Fruit fly (Drosophila melanogaster) whole organism, embryonic: ENCODE results near the gene CG43165.

Experiments used
- Adf1 ChIP-seq: fragments of 200-800 bp; sonication (Bioruptor generic); IDR thresholded peaks from 2 replicates; pipeline ENCODE4 v1.3.6; 2022; ENCODE audit warnings: missing biosample characterization, missing genetic modification characterization
- CG10147 ChIP-seq: fragments of 200-800 bp; sonication (Bioruptor generic); optimal IDR thresholded peaks from 2 replicates; lab custom pipeline; 2019; ENCODE audit warnings: missing biosample characterization, mild to moderate bottlenecking, missing genetic modification characterization, moderate library complexity
- CG10321 ChIP-seq: fragments of 200-800 bp; sonication (Bioruptor generic); IDR thresholded peaks from 2 replicates; pipeline ENCODE4 v1.3.6; 2022; ENCODE audit warnings: missing biosample characterization, missing genetic modification characterization
- CG10431 ChIP-seq: fragments of 200-800 bp; sonication (Bioruptor generic); optimal IDR thresholded peaks from 3 replicates; lab custom pipeline; 2018; ENCODE audit warnings: missing biosample characterization, mild to moderate bottlenecking, missing genetic modification characterization
- CG10543 ChIP-seq: fragments of 200-800 bp; sonication (Bioruptor generic); optimal IDR thresholded peaks from 3 replicates; lab custom pipeline; 2017; ENCODE audit warnings: missing biosample characterization, mild to moderate bottlenecking, missing genetic modification characterization, moderate library complexity
- CG13287 ChIP-seq: fragments of 200-800 bp; sonication (Bioruptor generic); IDR thresholded peaks from 2 replicates; pipeline ENCODE4 v1.3.6; 2022; ENCODE audit warnings: missing biosample characterization, missing genetic modification characterization; ENCODE audit not compliant: partially characterized antibody
- CG1603 ChIP-seq: fragments of 200-800 bp; sonication (Bioruptor generic); optimal IDR thresholded peaks from 2 replicates; lab custom pipeline; 2019; ENCODE audit warnings: missing biosample characterization, mild to moderate bottlenecking, missing genetic modification characterization, moderate library complexity
- CG17802 ChIP-seq: fragments of 200-800 bp; sonication (Bioruptor generic); optimal IDR thresholded peaks from 2 replicates; lab custom pipeline; 2018; ENCODE audit warnings: missing biosample characterization, mild to moderate bottlenecking, missing genetic modification characterization, moderate library complexity
- CG17912 ChIP-seq: fragments of 200-800 bp; sonication (Bioruptor generic); optimal IDR thresholded peaks from 2 replicates; lab custom pipeline; 2018; ENCODE audit warnings: missing biosample characterization, mild to moderate bottlenecking, missing genetic modification characterization
- CG1832 ChIP-seq: fragments of 200-800 bp; sonication (Bioruptor generic); optimal IDR thresholded peaks from 2 replicates; lab custom pipeline; 2017; ENCODE audit warnings: missing biosample characterization, mild to moderate bottlenecking, missing genetic modification characterization, inconsistent platforms
- CG18764 ChIP-seq: fragments of 200-800 bp; sonication (Bioruptor generic); optimal IDR thresholded peaks from 3 replicates; lab custom pipeline; 2016; ENCODE audit warnings: missing biosample characterization, missing genetic modification characterization
- CG3065 ChIP-seq: fragments of 200-800 bp; sonication (Bioruptor generic); optimal IDR thresholded peaks from 2 replicates; lab custom pipeline; 2016; ENCODE audit warnings: missing biosample characterization, missing genetic modification characterization
- CG32767 ChIP-seq: fragments of 200-800 bp; sonication (Bioruptor generic); IDR thresholded peaks from 2 replicates; pipeline ENCODE4 v1.3.6; 2022; ENCODE audit warnings: missing biosample characterization, missing genetic modification characterization
- CG4282 ChIP-seq: fragments of 200-800 bp; sonication (Bioruptor generic); optimal IDR thresholded peaks from 2 replicates; lab custom pipeline; 2016; ENCODE audit warnings: missing biosample characterization, missing genetic modification characterization
- CG6813 ChIP-seq: fragments of 200-800 bp; sonication (Bioruptor generic); optimal IDR thresholded peaks from 2 replicates; lab custom pipeline; 2017; ENCODE audit warnings: missing biosample characterization, missing genetic modification characterization, mild to moderate bottlenecking, moderate library complexity, missing genetic modification reagents
- CG7987 ChIP-seq: fragments of 200-800 bp; sonication (Bioruptor generic); optimal IDR thresholded peaks from 2 replicates; lab custom pipeline; 2018; ENCODE audit warnings: missing biosample characterization, mild to moderate bottlenecking, missing genetic modification characterization, moderate library complexity
- CG8478 ChIP-seq: fragments of >200 bp; optimal IDR thresholded peaks from 2 replicates; lab custom pipeline; 2018
- CTCF ChIP-seq: fragments of 200-800 bp; sonication (Bioruptor generic); optimal IDR thresholded peaks from 2 replicates; lab custom pipeline; 2017; ENCODE audit warnings: missing biosample characterization, mild to moderate bottlenecking, missing genetic modification characterization, moderate library complexity
- Dip2 ChIP-seq: fragments of 200-800 bp; sonication (Bioruptor generic); IDR thresholded peaks from 2 replicates; pipeline ENCODE4 v1.3.6; 2022; ENCODE audit warnings: missing biosample characterization, missing genetic modification characterization
- Dip3 ChIP-seq: fragments of 200-800 bp; sonication (Bioruptor generic); optimal IDR thresholded peaks from 3 replicates; lab custom pipeline; 2016; ENCODE audit warnings: missing biosample characterization, missing genetic modification characterization
- Hr39 ChIP-seq: fragments of >200 bp; optimal IDR thresholded peaks from 2 replicates; lab custom pipeline; 2017
- Jarid2 ChIP-seq: fragments of 200-800 bp; sonication (Bioruptor generic); optimal IDR thresholded peaks from 3 replicates; lab custom pipeline; 2017; ENCODE audit warnings: mild to moderate bottlenecking, missing biosample characterization, missing genetic modification reagents, missing genetic modification characterization
- Lhr ChIP-seq: fragments of 200-800 bp; sonication (Bioruptor generic); optimal IDR thresholded peaks from 3 replicates; lab custom pipeline; 2017; ENCODE audit warnings: mild to moderate bottlenecking, missing biosample characterization, missing genetic modification reagents, missing genetic modification characterization
- MBD-R2 ChIP-seq: fragments of 200-800 bp; sonication (Bioruptor generic); IDR thresholded peaks from 2 replicates; pipeline ENCODE4 v1.3.6; 2022; ENCODE audit warnings: missing biosample characterization, missing genetic modification characterization
- Max ChIP-seq: fragments of 200-800 bp; sonication (Bioruptor generic); optimal IDR thresholded peaks from 2 replicates; lab custom pipeline; 2016; ENCODE audit warnings: missing biosample characterization, mild to moderate bottlenecking, missing genetic modification characterization
- Six4 ChIP-seq: fragments of 200-800 bp; sonication (Bioruptor generic); optimal IDR thresholded peaks from 2 replicates; lab custom pipeline; 2016; ENCODE audit warnings: missing biosample characterization, missing genetic modification characterization
- Sry-β ChIP-seq: fragments of 200-800 bp; sonication (Bioruptor generic); optimal IDR thresholded peaks from 2 replicates; lab custom pipeline; 2018; ENCODE audit warnings: missing biosample characterization, mild to moderate bottlenecking, missing genetic modification characterization, moderate library complexity
- Tbp ChIP-seq: fragments of >200 bp; optimal IDR thresholded peaks from 2 replicates; lab custom pipeline; 2018; ENCODE audit warnings: missing biosample characterization, missing genetic modification characterization
- Trl ChIP-seq, 3 experiments: fragments of >200 bp in 2 of 3; fragments of 200-800 bp in 1 of 3; sonication (Bioruptor generic) in 1 of 3; optimal IDR thresholded peaks; 2 replicates in 1 of 3; 3 replicates in 2 of 3; lab custom pipeline; 2016 to 2017; ENCODE audit warnings: missing biosample characterization in 1 of 3, missing genetic modification characterization in 1 of 3
- Vsx1 ChIP-seq: fragments of 200-800 bp; sonication (Bioruptor generic); optimal IDR thresholded peaks from 2 replicates; lab custom pipeline; 2017; ENCODE audit warnings: missing biosample characterization, mild to moderate bottlenecking, missing genetic modification characterization, missing genetic modification reagents
- bab2 ChIP-seq: fragments of 200-800 bp; sonication (Bioruptor generic); optimal IDR thresholded peaks from 2 replicates; lab custom pipeline; 2016; ENCODE audit warnings: missing biosample characterization, missing genetic modification characterization
- bsh ChIP-seq, 2 experiments: fragments of 200-800 bp; sonication (Bioruptor generic); optimal IDR thresholded peaks; 2 replicates each; lab custom pipeline; 2017 to 2018; ENCODE audit warnings: mild to moderate bottlenecking in 2 of 2, missing biosample characterization in 2 of 2, missing genetic modification characterization in 2 of 2, moderate library complexity in 1 of 2
- caup ChIP-seq: fragments of 200-800 bp; sonication (Bioruptor generic); optimal IDR thresholded peaks from 3 replicates; lab custom pipeline; 2017; ENCODE audit warnings: missing biosample characterization, mild to moderate bottlenecking, missing genetic modification characterization, moderate library complexity; ENCODE audit not compliant: severe bottlenecking
- cg ChIP-seq: fragments of 200-800 bp; sonication (Bioruptor generic); optimal IDR thresholded peaks from 3 replicates; lab custom pipeline; 2019; ENCODE audit warnings: missing biosample characterization, mild to moderate bottlenecking, missing genetic modification characterization, moderate library complexity
- crol ChIP-seq: fragments of 200-800 bp; sonication (Bioruptor generic); IDR thresholded peaks from 2 replicates; pipeline ENCODE4 v1.3.6; 2022; ENCODE audit warnings: missing biosample characterization, missing genetic modification characterization
- danr ChIP-seq: fragments of 200-800 bp; sonication (Bioruptor generic); IDR thresholded peaks from 2 replicates; pipeline ENCODE4 v1.3.6; 2022; ENCODE audit warnings: missing biosample characterization, missing genetic modification characterization
- ken ChIP-seq: fragments of 200-800 bp; sonication (Bioruptor generic); IDR thresholded peaks from 3 replicates; pipeline ENCODE4 v1.3.6; 2022; ENCODE audit warnings: missing biosample characterization, missing genetic modification characterization
- maf-S ChIP-seq: fragments of 200-800 bp; sonication (Bioruptor generic); optimal IDR thresholded peaks from 2 replicates; lab custom pipeline; 2016; ENCODE audit warnings: missing biosample characterization, missing genetic modification characterization
- nmo ChIP-seq: fragments of 200-800 bp; sonication (Bioruptor generic); optimal IDR thresholded peaks from 2 replicates; lab custom pipeline; 2018; ENCODE audit warnings: missing biosample characterization, mild to moderate bottlenecking, missing genetic modification characterization, moderate library complexity
- onecut ChIP-seq: fragments of 200-800 bp; sonication (Bioruptor generic); IDR thresholded peaks from 2 replicates; pipeline ENCODE4 v1.3.6; 2022; ENCODE audit warnings: missing biosample characterization, missing genetic modification characterization
- peb ChIP-seq: fragments of 200-800 bp; sonication (Bioruptor generic); IDR thresholded peaks from 2 replicates; pipeline ENCODE4 v1.3.6; 2022; ENCODE audit warnings: missing biosample characterization, missing genetic modification characterization
- phol ChIP-seq: fragments of 200-800 bp; sonication (Bioruptor generic); optimal IDR thresholded peaks from 3 replicates; lab custom pipeline; 2018; ENCODE audit warnings: missing biosample characterization, mild to moderate bottlenecking, missing genetic modification characterization, moderate library complexity
- pita ChIP-seq: fragments of 200-800 bp; sonication (Bioruptor generic); optimal IDR thresholded peaks from 2 replicates; lab custom pipeline; 2017; ENCODE audit warnings: missing biosample characterization, mild to moderate bottlenecking, missing genetic modification characterization
- seq ChIP-seq: fragments of 200-800 bp; sonication (Bioruptor generic); IDR thresholded peaks from 2 replicates; pipeline ENCODE4 v1.3.6; 2022; ENCODE audit warnings: missing biosample characterization, missing genetic modification characterization
- tap ChIP-seq: fragments of 200-800 bp; optimal IDR thresholded peaks from 3 replicates; lab custom pipeline; 2019; ENCODE audit warnings: missing biosample characterization, mild to moderate bottlenecking, missing genetic modification characterization, moderate library complexity
- tll ChIP-seq, 2 experiments: fragments of 200-800 bp in 1 of 2; fragments of >200 bp in 1 of 2; sonication (Bioruptor generic) in 1 of 2; optimal IDR thresholded peaks; 2 replicates each; lab custom pipeline; 2017 to 2019; ENCODE audit warnings: missing biosample characterization in 2 of 2, missing genetic modification characterization in 2 of 2, mild to moderate bottlenecking in 1 of 2, moderate library complexity in 1 of 2
- zfh1 ChIP-seq: fragments of 200-800 bp; sonication (Bioruptor generic); IDR thresholded peaks from 3 replicates; pipeline ENCODE4 v1.3.6; 2022; ENCODE audit warnings: missing biosample characterization, missing genetic modification characterization

The CG43165 gene

dm6 chr2L:3662307-3662795 is 32.5 kb downstream of the CG43165 start, which contains the start of gene Drgx (continued):
- TF ChIP-seq tll (GFP tag; optimal IDR thresholded peaks at IDR 0.05; lab: Kevin White, UChicago): no peak
- peak; percentile 93 for TF ChIP-seq CG1832 (GFP tag; lab: Kevin White, UChicago)
- TF ChIP-seq Jarid2: peak; percentile 59
- TF ChIP-seq CG17802 (tag; lab: Kevin White, UChicago): no peak
- TF ChIP-seq seq: peak; percentile 82
- peak; percentile 31; the same call in 1 of the 2 replicates for TF ChIP-seq CG13287 (GFP tag; lab: Robert Waterston, UW)
- TF ChIP-seq CG10321 (GFP tag; lab: Robert Waterston, UW): peak; percentile 93
- TF ChIP-seq phol: peak; percentile 9
- peak; percentile 96 for TF ChIP-seq Adf1 (GFP tag; lab: Robert Waterston, UW)
- TF ChIP-seq nmo (GFP tag; lab: Kevin White, UChicago): peak; percentile 9
- peak; percentile 87 for TF ChIP-seq CG8478 (lab: Kevin White, UChicago)
- 0 out of 2 replicates have a peak, but pooled peaks have one; percentile 19 for TF ChIP-seq CG32767 (GFP tag; lab: Robert Waterston, UW)
- peak; percentile 94 for TF ChIP-seq crol (GFP tag; lab: Robert Waterston, UW)

- TF ChIP-seq MBD-R2 (no peak), tap (tag; lab: Kevin White, UChicago) (peak; percentile 10), peb (GFP tag; lab: Robert Waterston, UW) (no peak), Trl (optimal IDR thresholded peaks at IDR 0.05; lab: Kevin White, UChicago) (peak; percentile 48 to 60), Trl (GFP tag; optimal IDR thresholded peaks at IDR 0.05; lab: Kevin White, UChicago) (peak; percentile 74), maf-S (GFP tag; lab: Kevin White, UChicago) (no peak), bab2 (peak; percentile 66), Sry-β (GFP tag; lab: Kevin White, UChicago) (no peak), CG10431 (GFP tag; lab: Kevin White, UChicago) (no peak), ken (GFP tag; lab: Robert Waterston, UW) (peak; percentile 72), Six4 (GFP tag; lab: Kevin White, UChicago) (peak; percentile 6), CG1603 (tag; lab: Kevin White, UChicago) (peak; percentile 48), Dip3 (GFP tag; lab: Kevin White, UChicago) (peak; percentile 26), onecut (GFP tag; lab: Robert Waterston, UW) (peak; percentile 15; the same call in 1 of the 2 replicates), zfh1 (peak; percentile 46; the same call in 2 of the 3 replicates), Hr39 (lab: Kevin White, UChicago) (no peak), bsh (GFP tag; optimal IDR thresholded peaks at IDR 0.05; lab: Kevin White, UChicago) (peak in 1 of 2 experiments; percentile 39), CG10543 (GFP tag; lab: Kevin White, UChicago) (no peak), cg (peak; percentile 50), Max (GFP tag; lab: Kevin White, UChicago) (peak; percentile 37), CG7987 (GFP tag; lab: Kevin White, UChicago) (peak; percentile 75), CG3065 (GFP tag; lab: Kevin White, UChicago) (no peak), CG4282 (GFP tag; lab: Kevin White, UChicago) (no peak), CG6813 (no peak), Vsx1 (no peak), CG13287 (GFP tag; lab: Robert Waterston, UW) (peak; percentile 51), pita (GFP tag; lab: Kevin White, UChicago) (peak; percentile 66), caup (GFP tag; lab: Kevin White, UChicago) (peak; percentile 27), CG18764 (GFP tag; lab: Kevin White, UChicago) (peak; percentile 36), danr (GFP tag; lab: Robert Waterston, UW) (no peak), CG17912 (GFP tag; lab: Kevin White, UChicago) (peak; percentile 45), CTCF (GFP tag; lab: Kevin White, UChicago) (peak; percentile 100), Dip2 (GFP tag; lab: Robert Waterston, UW) (peak; percentile 36; the same call in 1 of the 2 replicates), CG10147 (GFP tag; lab: Kevin White, UChicago) (peak; percentile 30), Lhr (GFP tag; lab: Kevin White, UChicago) (peak; percentile 80), Tbp (GFP tag; lab: Kevin White, UChicago) (no peak)
Observed at dm6 chr2L:3657349-3658142, 37.3 kb downstream of the CG43165 start.
